Worm (Caenorhabditis elegans) whole organism, early embryonic: ENCODE results near the gene srlf-22.

Source experiments
- F13C5.2 ChIP-seq: sonication (generic microtip); optimal IDR thresholded peaks from 2 replicates; lab custom pipeline; 2017; ENCODE audit warnings: mild to moderate bottlenecking, missing genetic modification characterization, inconsistent platforms, missing compliant biosample characterization
- ama-1 ChIP-seq: fragments of 150-350 bp; optimal IDR thresholded peaks from 2 replicates; lab custom pipeline; 2014
- ceh-13 ChIP-seq: fragments of 200-800 bp; sonication (Bioruptor generic); optimal IDR thresholded peaks from 2 replicates; lab custom pipeline; 2018; ENCODE audit warnings: mild to moderate bottlenecking, missing genetic modification characterization, missing compliant biosample characterization
- ceh-36 ChIP-seq: sonication (generic microtip); optimal IDR thresholded peaks from 2 replicates; lab custom pipeline; 2016; ENCODE audit warnings: missing genetic modification characterization, inconsistent platforms, missing compliant biosample characterization
- flt-1 ChIP-seq: fragments of 200-800 bp; sonication (Bioruptor generic); IDR thresholded peaks from 2 replicates; pipeline ENCODE4 v1.3.6; 2022; ENCODE audit warnings: missing genetic modification characterization, missing compliant biosample characterization
- hmbx-1 ChIP-seq: sonication (generic microtip); optimal IDR thresholded peaks from 2 replicates; lab custom pipeline; 2016; ENCODE audit warnings: mild to moderate bottlenecking, missing genetic modification characterization, missing compliant biosample characterization
- hmg-4 ChIP-seq: fragments of 200-800 bp; sonication (Bioruptor generic); optimal IDR thresholded peaks from 2 replicates; lab custom pipeline; 2018; ENCODE audit warnings: mild to moderate bottlenecking, missing genetic modification characterization, missing compliant biosample characterization
- hnd-1 ChIP-seq: sonication (generic microtip); optimal IDR thresholded peaks from 2 replicates; lab custom pipeline; 2016; ENCODE audit warnings: missing genetic modification characterization, missing compliant biosample characterization
- pes-1 ChIP-seq: fragments of 200-800 bp; sonication (Bioruptor generic); IDR thresholded peaks from 2 replicates; pipeline ENCODE4 v1.3.6; 2022; ENCODE audit warnings: missing genetic modification reagents, missing genetic modification characterization, missing compliant biosample characterization
- scrt-1 ChIP-seq: fragments of 200-800 bp; sonication (Bioruptor generic); IDR thresholded peaks from 2 replicates; pipeline ENCODE4 v1.3.6; 2022; ENCODE audit warnings: missing genetic modification characterization, missing compliant biosample characterization
- sea-1 ChIP-seq: fragments of 200-800 bp; sonication (Bioruptor generic); conservative IDR thresholded peaks from 2 replicates; pipeline ENCODE4 v1.3.6; 2022; ENCODE audit warnings: missing genetic modification characterization, missing compliant biosample characterization
- tbx-11 ChIP-seq: fragments of 200-800 bp; sonication (Bioruptor generic); IDR thresholded peaks from 2 replicates; pipeline ENCODE4 v1.3.6; 2022; ENCODE audit warnings: missing genetic modification characterization, missing compliant biosample characterization
- tbx-37 ChIP-seq: fragments of 200-800 bp; sonication (Bioruptor generic); conservative IDR thresholded peaks from 2 replicates; pipeline ENCODE4 v1.3.6; 2022; ENCODE audit warnings: missing genetic modification reagents, missing genetic modification characterization, missing compliant biosample characterization
- tra-4 ChIP-seq: sonication (generic microtip); optimal IDR thresholded peaks from 2 replicates; lab custom pipeline; 2017; ENCODE audit warnings: missing genetic modification characterization, missing compliant biosample characterization

DNA sequence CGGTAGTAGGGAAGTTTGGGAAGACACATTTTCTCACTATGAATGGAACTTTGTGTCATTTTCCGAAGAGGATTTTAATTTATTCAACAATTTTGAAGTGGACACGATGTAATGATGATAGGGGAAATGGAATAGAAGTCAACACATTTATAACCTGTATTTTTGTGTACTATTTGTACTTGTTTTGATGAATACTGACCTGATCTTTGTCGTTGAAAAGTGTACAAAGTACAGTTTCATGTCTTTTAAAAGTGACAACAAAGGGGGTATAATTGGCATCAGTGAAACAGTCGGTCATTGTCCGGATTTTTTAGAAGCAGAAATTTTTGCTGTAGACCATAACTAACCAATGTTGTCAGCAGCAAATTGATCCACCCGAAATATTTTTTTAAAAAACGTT is 1.7 kb upstream of the srlf-22 start, which contains the start of gene T02B11.6:
- TF ChIP-seq tra-4 (tag; lab: Kevin White, UChicago) (no peak), ama-1 (lab: Kevin White, UChicago) (no peak), F13C5.2 (tag; lab: Kevin White, UChicago) (no peak), tbx-11 (GFP tag; lab: Robert Waterston, UW) (no peak), ceh-36 (no peak), flt-1 (GFP tag; lab: Robert Waterston, UW) (no peak), tbx-37 (no peak), hmbx-1 (no peak), hnd-1 (no peak), ceh-13 (GFP tag; lab: Kevin White, UChicago) (no peak), hmg-4 (no peak), pes-1 (GFP tag; lab: Robert Waterston, UW) (no peak), sea-1 (GFP tag; lab: Robert Waterston, UW) (no peak), scrt-1 (GFP tag; lab: Robert Waterston, UW) (no peak)
